1 fruit fly cellular context compared by ENCODE assay signal in the genomic region with DNA sequence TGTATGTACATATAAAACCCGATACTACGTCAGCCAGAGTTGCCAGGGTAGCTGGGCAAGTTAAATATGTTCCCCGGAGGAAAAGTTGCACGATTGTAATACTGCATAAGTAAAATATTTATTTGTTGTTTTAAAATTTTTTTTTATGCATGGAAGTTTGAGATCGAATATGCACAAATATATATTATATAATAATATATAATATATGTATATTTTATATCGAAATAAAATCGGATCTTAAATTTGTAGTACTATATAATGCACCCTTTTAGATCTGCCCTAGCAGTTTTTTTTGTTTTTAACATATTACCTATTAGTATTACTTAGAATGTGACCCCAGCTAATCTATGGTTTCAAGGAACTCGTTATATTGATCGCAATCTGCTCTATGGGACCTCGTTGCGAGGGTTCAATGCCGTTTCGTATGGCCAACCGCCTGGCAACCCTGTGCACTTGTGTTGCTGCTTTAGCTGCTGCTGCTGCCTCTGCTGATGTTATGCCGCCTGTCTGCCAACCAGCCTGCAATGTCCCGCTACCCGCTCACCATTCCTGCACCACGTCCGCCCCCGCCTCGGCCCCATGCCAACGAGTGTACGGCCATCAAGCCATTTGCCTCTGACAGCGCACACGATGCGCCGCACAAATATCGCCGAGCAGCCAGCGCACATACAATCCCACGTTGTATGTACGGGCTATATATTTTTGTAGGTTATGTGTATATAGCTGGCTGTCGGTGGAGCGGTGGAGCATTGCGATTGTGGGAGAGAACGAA.
TF ChIP-seq lines count a peak whose summit lies in the region.

No protein-coding gene starts in this region.

TF ChIP-seq in whole organism, embryonic, 481 proteins besides CTCF, POLR2A, EP300 and RAD21 (continued from another document and continues in another):
- peak; percentile 62 for TF ChIP-seq CG16863 (GFP tag; optimal IDR thresholded peaks at IDR 0.05; lab: Kevin White, UChicago)
- peak; percentile 31 for TF ChIP-seq CHES-1-like (GFP tag; optimal IDR thresholded peaks at IDR 0.05; lab: Kevin White, UChicago)
- peak; percentile 83 for TF ChIP-seq tio (GFP tag; optimal IDR thresholded peaks at IDR 0.05; lab: Kevin White, UChicago)
- TF ChIP-seq chinmo (GFP tag; IDR thresholded peaks at IDR 0.05; lab: Robert Waterston, UW; ENCODE audit: partially characterized antibody) = no peak
- TF ChIP-seq CG5180 (GFP tag; optimal IDR thresholded peaks at IDR 0.05; lab: Kevin White, UChicago) = peak; percentile 86
- TF ChIP-seq abd-A (tag; optimal IDR thresholded peaks at IDR 0.05; lab: Kevin White, UChicago) = no peak
- TF ChIP-seq tin (GFP tag; optimal IDR thresholded peaks at IDR 0.05; lab: Kevin White, UChicago) = peak; percentile 72
- no peak for TF ChIP-seq unc-4 (GFP tag; IDR thresholded peaks at IDR 0.05; lab: Robert Waterston, UW; ENCODE audit: partially characterized antibody)
- peak; percentile 8 for TF ChIP-seq pnt (GFP tag; optimal IDR thresholded peaks at IDR 0.05; lab: Kevin White, UChicago)
- TF ChIP-seq run (tag; optimal IDR thresholded peaks at IDR 0.05; lab: Kevin White, UChicago) = peak; percentile 79
- TF ChIP-seq BEAF-32 (GFP tag; optimal IDR thresholded peaks at IDR 0.05; lab: Kevin White, UChicago) = no peak
- peak; percentile 30 for TF ChIP-seq fd64A (GFP tag; optimal IDR thresholded peaks at IDR 0.05; lab: Kevin White, UChicago)
- peak; percentile 93 for TF ChIP-seq CG8924 (tag; optimal IDR thresholded peaks at IDR 0.05; lab: Kevin White, UChicago)
- TF ChIP-seq CG2678 (tag; optimal IDR thresholded peaks at IDR 0.05; lab: Kevin White, UChicago) = peak; percentile 98
- peak; percentile 78 for TF ChIP-seq Lhr (GFP tag; optimal IDR thresholded peaks at IDR 0.05; lab: Kevin White, UChicago)
- TF ChIP-seq CG1792 (GFP tag; optimal IDR thresholded peaks at IDR 0.05; lab: Kevin White, UChicago) = peak; percentile 58
- peak; percentile 97 for TF ChIP-seq Meics (GFP tag; optimal IDR thresholded peaks at IDR 0.05; lab: Kevin White, UChicago)
- peak; percentile 60 for TF ChIP-seq tap (tag; optimal IDR thresholded peaks at IDR 0.05; lab: Kevin White, UChicago)
- TF ChIP-seq CG8089 (GFP tag; optimal IDR thresholded peaks at IDR 0.05; lab: Kevin White, UChicago) = peak; percentile 38
- no peak for TF ChIP-seq Mad (GFP tag; optimal IDR thresholded peaks at IDR 0.05; lab: Kevin White, UChicago)
- TF ChIP-seq CG11695 (GFP tag; IDR thresholded peaks at IDR 0.05; lab: Robert Waterston, UW) = no peak
- no peak for TF ChIP-seq CG2889 (GFP tag; IDR thresholded peaks at IDR 0.05; lab: Robert Waterston, UW)
- no peak for TF ChIP-seq tgo (GFP tag; IDR thresholded peaks at IDR 0.05; lab: Robert Waterston, UW)
- peak; percentile 79 for TF ChIP-seq CG12104 (GFP tag; optimal IDR thresholded peaks at IDR 0.05; lab: Kevin White, UChicago)
- TF ChIP-seq dati (GFP tag; IDR thresholded peaks at IDR 0.05; lab: Robert Waterston, UW) = no peak
- TF ChIP-seq ssp (GFP tag; IDR thresholded peaks at IDR 0.05; lab: Robert Waterston, UW) = no peak
- TF ChIP-seq odd (GFP tag; optimal IDR thresholded peaks at IDR 0.05; lab: Kevin White, UChicago) = peak; percentile 96
- TF ChIP-seq CG1233 (GFP tag; optimal IDR thresholded peaks at IDR 0.05; lab: Kevin White, UChicago) = peak; percentile 92
- TF ChIP-seq lola (GFP tag; optimal IDR thresholded peaks at IDR 0.05; lab: Kevin White, UChicago) = peak in 1 of 3 experiments; percentile 98
- no peak for TF ChIP-seq CG10321 (GFP tag; IDR thresholded peaks at IDR 0.05; lab: Robert Waterston, UW)
- no peak for TF ChIP-seq Hr39 (optimal IDR thresholded peaks at IDR 0.05; lab: Kevin White, UChicago)
- TF ChIP-seq ems (GFP tag; optimal IDR thresholded peaks at IDR 0.05; lab: Kevin White, UChicago) = peak; percentile 33
- TF ChIP-seq slp2 (GFP tag; optimal IDR thresholded peaks at IDR 0.05; lab: Kevin White, UChicago) = peak; percentile 76
- TF ChIP-seq B-H1 (GFP tag; IDR thresholded peaks at IDR 0.05; lab: Robert Waterston, UW) = no peak
- peak; percentile 31 for TF ChIP-seq gcm2 (GFP tag; optimal IDR thresholded peaks at IDR 0.05; lab: Kevin White, UChicago)
- TF ChIP-seq Optix (GFP tag; IDR thresholded peaks at IDR 0.05; lab: Robert Waterston, UW) = no peak
- TF ChIP-seq ttk (GFP tag; IDR thresholded peaks at IDR 0.05; lab: Robert Waterston, UW) = no peak
- TF ChIP-seq CG12769 (tag; optimal IDR thresholded peaks at IDR 0.05; lab: Kevin White, UChicago) = peak; percentile 99
- no peak for TF ChIP-seq sr (GFP tag; IDR thresholded peaks at IDR 0.05; lab: Robert Waterston, UW)
- TF ChIP-seq Chrac-16 (GFP tag; optimal IDR thresholded peaks at IDR 0.05; lab: Kevin White, UChicago) = peak; percentile 80
- TF ChIP-seq Spps (tag; optimal IDR thresholded peaks at IDR 0.05; lab: Kevin White, UChicago) = peak; percentile 79
- TF ChIP-seq kni (GFP tag; optimal IDR thresholded peaks at IDR 0.05; lab: Kevin White, UChicago) = peak; percentile 90
- TF ChIP-seq dysf (GFP tag; IDR thresholded peaks at IDR 0.05; lab: Robert Waterston, UW) = no peak
- peak in 1 of 2 experiments; percentile 44 for TF ChIP-seq crp (GFP tag; optimal IDR thresholded peaks at IDR 0.05; lab: Kevin White, UChicago)
- peak; percentile 78 for TF ChIP-seq CG15011 (GFP tag; optimal IDR thresholded peaks at IDR 0.05; lab: Kevin White, UChicago)
- no peak for TF ChIP-seq inv (GFP tag; IDR thresholded peaks at IDR 0.05; lab: Robert Waterston, UW; ENCODE audit: partially characterized antibody)
- no peak for TF ChIP-seq Gsc (GFP tag; IDR thresholded peaks at IDR 0.05; lab: Robert Waterston, UW)
- TF ChIP-seq CG1647 (GFP tag; optimal IDR thresholded peaks at IDR 0.05; lab: Kevin White, UChicago) = no peak
- no peak for TF ChIP-seq HLH4C (GFP tag; IDR thresholded peaks at IDR 0.05; lab: Robert Waterston, UW; ENCODE audit: partially characterized antibody)
- TF ChIP-seq CG6683 (GFP tag; optimal IDR thresholded peaks at IDR 0.05; lab: Kevin White, UChicago) = peak; percentile 86
- TF ChIP-seq Bteb2 (GFP tag; optimal IDR thresholded peaks at IDR 0.05; lab: Kevin White, UChicago) = no peak
- peak; percentile 65 for TF ChIP-seq CG3065 (GFP tag; optimal IDR thresholded peaks at IDR 0.05; lab: Kevin White, UChicago)
- peak; percentile 65 for TF ChIP-seq CG12155 (GFP tag; optimal IDR thresholded peaks at IDR 0.05; lab: Kevin White, UChicago)
- TF ChIP-seq sob (GFP tag; IDR thresholded peaks at IDR 0.05; lab: Robert Waterston, UW) = no peak
- no peak for TF ChIP-seq cad (GFP tag; optimal IDR thresholded peaks at IDR 0.05; lab: Kevin White, UChicago)
- TF ChIP-seq CG18764 (GFP tag; optimal IDR thresholded peaks at IDR 0.05; lab: Kevin White, UChicago) = peak; percentile 75
- TF ChIP-seq tup (GFP tag; optimal IDR thresholded peaks at IDR 0.05; lab: Kevin White, UChicago) = peak; percentile 68
- TF ChIP-seq CG7271 (tag; optimal IDR thresholded peaks at IDR 0.05; lab: Kevin White, UChicago) = peak; percentile 61
- TF ChIP-seq CG17912 (GFP tag; optimal IDR thresholded peaks at IDR 0.05; lab: Kevin White, UChicago) = no peak
- TF ChIP-seq lab (GFP tag; optimal IDR thresholded peaks at IDR 0.05; lab: Kevin White, UChicago) = peak; percentile 81
- peak; percentile 63 for TF ChIP-seq CG12942 (GFP tag; optimal IDR thresholded peaks at IDR 0.05; lab: Kevin White, UChicago)
- TF ChIP-seq CG4617 (GFP tag; optimal IDR thresholded peaks at IDR 0.05; lab: Kevin White, UChicago; ENCODE audit: borderline replicate concordance) = peak; percentile 39
- TF ChIP-seq tna (GFP tag; IDR thresholded peaks at IDR 0.05; lab: Robert Waterston, UW; ENCODE audit: partially characterized antibody) = no peak
- TF ChIP-seq sd (tag; optimal IDR thresholded peaks at IDR 0.05; lab: Kevin White, UChicago) = peak; percentile 90
- peak; percentile 95 for TF ChIP-seq phol (tag; optimal IDR thresholded peaks at IDR 0.05; lab: Kevin White, UChicago)
- no peak for TF ChIP-seq CG42726 (GFP tag; IDR thresholded peaks at IDR 0.05; lab: Robert Waterston, UW; ENCODE audit: partially characterized antibody)
- TF ChIP-seq Elba2 (GFP tag; optimal IDR thresholded peaks at IDR 0.05; lab: Kevin White, UChicago) = peak; percentile 13
- no peak for TF ChIP-seq Trl (optimal IDR thresholded peaks at IDR 0.05; lab: Kevin White, UChicago)
- no peak for TF ChIP-seq Trl (GFP tag; optimal IDR thresholded peaks at IDR 0.05; lab: Kevin White, UChicago)
- peak; percentile 73 for TF ChIP-seq cato (GFP tag; optimal IDR thresholded peaks at IDR 0.05; lab: Kevin White, UChicago; ENCODE audit: borderline replicate concordance)
- TF ChIP-seq hkb (optimal IDR thresholded peaks at IDR 0.05; lab: Kevin White, UChicago) = no peak
- no peak for TF ChIP-seq hkb (GFP tag; IDR thresholded peaks at IDR 0.05; lab: Robert Waterston, UW)
- peak; percentile 33 for TF ChIP-seq da (GFP tag; optimal IDR thresholded peaks at IDR 0.05; lab: Kevin White, UChicago)
- no peak for TF ChIP-seq sim (GFP tag; IDR thresholded peaks at IDR 0.05; lab: Robert Waterston, UW)
- no peak for TF ChIP-seq CG4360 (GFP tag; IDR thresholded peaks at IDR 0.05; lab: Robert Waterston, UW)
- peak; percentile 75 for TF ChIP-seq scrt (GFP tag; optimal IDR thresholded peaks at IDR 0.05; lab: Kevin White, UChicago)
- peak in 1 of 2 experiments; percentile 89 for TF ChIP-seq Eip74EF (GFP tag; optimal IDR thresholded peaks at IDR 0.05; lab: Kevin White, UChicago)
- TF ChIP-seq fu2 (GFP tag; optimal IDR thresholded peaks at IDR 0.05; lab: Kevin White, UChicago) = peak; percentile 75
- no peak for TF ChIP-seq aop (GFP tag; IDR thresholded peaks at IDR 0.05; lab: Robert Waterston, UW)
- TF ChIP-seq CG3726 (GFP tag; IDR thresholded peaks at IDR 0.05; lab: Robert Waterston, UW) = no peak
- TF ChIP-seq ranshi (GFP tag; IDR thresholded peaks at IDR 0.05; lab: Robert Waterston, UW) = no peak
- TF ChIP-seq gfzf (GFP tag; optimal IDR thresholded peaks at IDR 0.05; lab: Kevin White, UChicago) = no peak
- TF ChIP-seq CG13894 (tag; optimal IDR thresholded peaks at IDR 0.05; lab: Kevin White, UChicago) = no peak
- TF ChIP-seq so (GFP tag; IDR thresholded peaks at IDR 0.05; lab: Robert Waterston, UW) = no peak
- TF ChIP-seq NK7.1 (GFP tag; optimal IDR thresholded peaks at IDR 0.05; lab: Kevin White, UChicago) = no peak
- no peak for TF ChIP-seq exex (tag; optimal IDR thresholded peaks at IDR 0.05; lab: Kevin White, UChicago)
- peak; percentile 87 for TF ChIP-seq fd96Cb (tag; optimal IDR thresholded peaks at IDR 0.05; lab: Kevin White, UChicago)
- peak; percentile 37 for TF ChIP-seq CG10565 (GFP tag; optimal IDR thresholded peaks at IDR 0.05; lab: Kevin White, UChicago)
- peak; percentile 47 for TF ChIP-seq CG15514 (GFP tag; optimal IDR thresholded peaks at IDR 0.05; lab: Kevin White, UChicago)
- no peak for TF ChIP-seq Scr (GFP tag; IDR thresholded peaks at IDR 0.05; lab: Robert Waterston, UW; ENCODE audit: partially characterized antibody)
- TF ChIP-seq NfI (GFP tag; optimal IDR thresholded peaks at IDR 0.05; lab: Kevin White, UChicago) = peak; percentile 92
- TF ChIP-seq sna (GFP tag; IDR thresholded peaks at IDR 0.05; lab: Robert Waterston, UW; ENCODE audit: partially characterized antibody) = no peak
- no peak for TF ChIP-seq p53 (GFP tag; optimal IDR thresholded peaks at IDR 0.05; lab: Kevin White, UChicago)
- TF ChIP-seq CG11504 (tag; optimal IDR thresholded peaks at IDR 0.05; lab: Kevin White, UChicago) = peak; percentile 94
- TF ChIP-seq bigmax (GFP tag; optimal IDR thresholded peaks at IDR 0.05; lab: Kevin White, UChicago) = peak; percentile 99
- TF ChIP-seq CG2202 (tag; optimal IDR thresholded peaks at IDR 0.05; lab: Kevin White, UChicago) = peak; percentile 76
- TF ChIP-seq CG11696 (GFP tag; IDR thresholded peaks at IDR 0.05; lab: Robert Waterston, UW) = no peak
- TF ChIP-seq vfl (GFP tag; optimal IDR thresholded peaks at IDR 0.05; lab: Kevin White, UChicago) = no peak
- no peak for TF ChIP-seq bbx (GFP tag; IDR thresholded peaks at IDR 0.05; lab: Robert Waterston, UW; ENCODE audit: partially characterized antibody)
- TF ChIP-seq CG3163 (GFP tag; optimal IDR thresholded peaks at IDR 0.05; lab: Kevin White, UChicago) = peak; percentile 37
- TF ChIP-seq CG3838 (GFP tag; optimal IDR thresholded peaks at IDR 0.05; lab: Kevin White, UChicago) = no peak
- TF ChIP-seq CG10979 (tag; optimal IDR thresholded peaks at IDR 0.05; lab: Kevin White, UChicago) = peak; percentile 95
- peak; percentile 77 for TF ChIP-seq CG10209 (GFP tag; optimal IDR thresholded peaks at IDR 0.05; lab: Kevin White, UChicago)
- no peak for TF ChIP-seq Tbp (GFP tag; optimal IDR thresholded peaks at IDR 0.05; lab: Kevin White, UChicago)
- TF ChIP-seq CG10959 (GFP tag; IDR thresholded peaks at IDR 0.05; lab: Robert Waterston, UW) = no peak
- TF ChIP-seq gt (GFP tag; IDR thresholded peaks at IDR 0.05; lab: Robert Waterston, UW) = no peak
- TF ChIP-seq fd102C (GFP tag; optimal IDR thresholded peaks at IDR 0.05; lab: Kevin White, UChicago) = no peak
- TF ChIP-seq slou (GFP tag; optimal IDR thresholded peaks at IDR 0.05; lab: Kevin White, UChicago) = peak; percentile 58
- TF ChIP-seq Atf6 (GFP tag; IDR thresholded peaks at IDR 0.05; lab: Robert Waterston, UW) = no peak
- TF ChIP-seq CG18599 (GFP tag; optimal IDR thresholded peaks at IDR 0.05; lab: Kevin White, UChicago) = peak; percentile 93
- TF ChIP-seq CG32767 (GFP tag; IDR thresholded peaks at IDR 0.05; lab: Robert Waterston, UW) = no peak
- TF ChIP-seq CG11398 (GFP tag; optimal IDR thresholded peaks at IDR 0.05; lab: Kevin White, UChicago) = peak; percentile 30
- TF ChIP-seq CG17361 (GFP tag; IDR thresholded peaks at IDR 0.05; lab: Robert Waterston, UW) = no peak
- TF ChIP-seq E2f2 (GFP tag; IDR thresholded peaks at IDR 0.05; lab: Robert Waterston, UW) = no peak
- TF ChIP-seq danr (GFP tag; IDR thresholded peaks at IDR 0.05; lab: Robert Waterston, UW) = no peak
- TF ChIP-seq wdn (GFP tag; IDR thresholded peaks at IDR 0.05; lab: Robert Waterston, UW) = no peak
- peak; percentile 15 for TF ChIP-seq CG12236 (GFP tag; optimal IDR thresholded peaks at IDR 0.05; lab: Kevin White, UChicago)
- peak in 1 of 2 experiments; percentile 26 for TF ChIP-seq tll (GFP tag; optimal IDR thresholded peaks at IDR 0.05; lab: Kevin White, UChicago)
- TF ChIP-seq Oli (tag; optimal IDR thresholded peaks at IDR 0.05; lab: Kevin White, UChicago) = peak; percentile 97
- peak; percentile 86 for TF ChIP-seq CG6254 (GFP tag; optimal IDR thresholded peaks at IDR 0.05; lab: Kevin White, UChicago)
- TF ChIP-seq bcd (GFP tag; optimal IDR thresholded peaks at IDR 0.05; lab: Kevin White, UChicago) = peak; percentile 95
- TF ChIP-seq Fer3 (tag; optimal IDR thresholded peaks at IDR 0.05; lab: Kevin White, UChicago) = peak; percentile 77
- no peak for TF ChIP-seq CG14667 (GFP tag; IDR thresholded peaks at IDR 0.05; lab: Robert Waterston, UW)
- peak; percentile 92 for TF ChIP-seq Ets65A (GFP tag; lab: Kevin White, UChicago)
- TF ChIP-seq eve (GFP tag; optimal IDR thresholded peaks at IDR 0.05; lab: Kevin White, UChicago) = no peak
